Worm (Caenorhabditis elegans): Measurements from ENCODE around the gene ugt-55.

Gene ugt-55

DNA sequence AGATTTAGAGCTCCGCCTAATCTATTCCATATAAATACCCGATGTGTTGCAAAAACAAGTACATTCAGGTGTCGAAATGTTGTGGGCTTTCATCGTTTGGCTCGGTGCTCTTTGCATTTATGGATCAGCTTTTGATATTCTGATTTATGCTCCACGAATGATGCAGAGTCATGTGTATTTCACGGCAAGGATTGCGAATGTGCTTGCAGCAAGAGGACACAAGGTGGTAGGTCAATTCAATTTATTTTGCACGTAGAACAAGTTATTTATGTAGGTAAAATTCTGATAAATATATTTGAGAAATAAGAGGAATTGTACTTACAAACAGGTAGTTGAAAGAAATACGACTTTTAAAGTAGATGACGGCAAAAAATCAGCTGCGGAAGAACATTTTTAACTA, 2.4 kb downstream of the ugt-55 start, which contains the start of gene ugt-56:
Gene ugt-56 (plus strand): TSS at position 61 of the 400 bp plus-strand sequence.
- TF ChIP-seq dsc-1 (tag; optimal IDR thresholded peaks at IDR 0.05) = peak; percentile 40
- TF ChIP-seq zag-1 (tag; optimal IDR thresholded peaks at IDR 0.05) = no peak
- peak; percentile 13 for TF ChIP-seq fkh-8 (tag; optimal IDR thresholded peaks at IDR 0.05)
- no peak for TF ChIP-seq sox-4 (tag; optimal IDR thresholded peaks at IDR 0.05)
- peak; percentile 28 for TF ChIP-seq pax-3 (tag; optimal IDR thresholded peaks at IDR 0.05)

- TF ChIP-seq skn-1 (tag; optimal IDR thresholded peaks at IDR 0.05) (peak; percentile 48), efl-1 (optimal IDR thresholded peaks at IDR 0.05) (no peak), efl-1 (GFP tag; optimal IDR thresholded peaks at IDR 0.05 in 1 of 2) (peak in 1 of 2 experiments; percentile 4), tbx-2 (tag; optimal IDR thresholded peaks at IDR 0.05) (no peak), nhr-71 (tag; optimal IDR thresholded peaks at IDR 0.05) (peak; percentile 46), zip-4 (GFP tag; optimal IDR thresholded peaks at IDR 0.05) (peak; percentile 75)
Observed at ce11 chrV:12261377-12261776, 4.9 kb downstream of the ugt-55 start, which contains the start of gene tbb-6. Gene tbb-6, plus strand, starts transcription at chrV:12261531.

DNA sequence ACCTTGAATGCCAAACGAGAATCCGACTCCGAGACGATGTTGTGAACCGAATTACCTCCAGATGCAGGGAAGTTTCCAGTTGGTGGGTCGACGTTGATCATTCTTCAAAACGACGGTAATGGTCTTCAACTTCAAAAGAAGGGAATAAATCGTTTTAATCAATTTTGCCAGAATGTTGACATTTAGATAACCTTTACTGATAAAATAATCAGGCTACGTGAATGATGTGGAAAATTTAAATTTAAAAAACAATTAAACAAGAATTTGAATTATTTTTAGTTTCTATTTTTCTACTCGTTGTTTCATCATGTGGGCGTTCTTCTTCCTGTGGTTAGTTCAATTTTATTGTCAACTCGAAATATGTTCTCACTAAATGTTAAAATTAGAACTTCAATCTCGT, 7.2 kb downstream of the ugt-55 start, which contains the start of gene ssp-35:
Gene ssp-35 (minus strand): TSS at position 101 of the 400 bp plus-strand sequence.
- TF ChIP-seq nhr-84 (tag; optimal IDR thresholded peaks at IDR 0.05) = no peak
- no peak for TF ChIP-seq ama-1 (optimal IDR thresholded peaks at IDR 0.05)
- TF ChIP-seq blmp-1 (tag; optimal IDR thresholded peaks at IDR 0.05) = no peak
- TF ChIP-seq efl-1 (optimal IDR thresholded peaks at IDR 0.05) = no peak
- peak in 1 of 2 experiments; percentile 48 for TF ChIP-seq efl-1 (GFP tag; optimal IDR thresholded peaks at IDR 0.05 in 1 of 2)
- no peak for TF ChIP-seq tbx-2 (tag; optimal IDR thresholded peaks at IDR 0.05)

DNA sequence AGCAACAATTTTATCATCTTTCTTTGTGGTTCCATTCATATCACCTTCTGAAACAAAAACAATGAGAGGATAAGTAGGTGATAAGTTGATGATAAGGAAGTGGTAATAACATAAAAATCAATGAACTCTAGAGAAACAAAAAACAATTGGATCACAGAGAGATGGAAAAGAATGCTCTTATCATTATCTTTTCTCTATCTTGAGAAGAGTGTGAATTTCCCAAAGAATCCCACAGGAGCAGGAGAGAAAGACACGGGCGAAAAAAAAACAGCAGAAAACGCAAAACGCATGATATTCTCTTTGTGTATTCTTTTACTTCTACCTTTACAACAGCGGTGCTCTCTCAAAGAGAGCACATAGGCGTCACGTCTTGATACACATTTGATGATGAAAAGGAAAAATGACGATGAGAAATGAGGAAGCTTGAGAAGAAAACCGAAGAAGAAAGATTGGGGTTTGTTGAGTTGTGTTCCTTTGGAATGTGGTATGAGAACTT, 12.8 kb downstream of the ugt-55 start, which contains the start of gene twk-24:
Gene twk-24 (minus strand): TSS at position 51 of the 496 bp plus-strand sequence.
- TF ChIP-seq F16B12.6 (tag; optimal IDR thresholded peaks at IDR 0.05) (no peak), unc-130 (tag; optimal IDR thresholded peaks at IDR 0.05) (peak; percentile 14), swsn-7 (tag; optimal IDR thresholded peaks at IDR 0.05) (no peak), mep-1 (tag; optimal IDR thresholded peaks at IDR 0.05) (peak; percentile 8), nhr-71 (tag; optimal IDR thresholded peaks at IDR 0.05) (peak; percentile 43), irx-1 (tag; optimal IDR thresholded peaks at IDR 0.05) (no peak), sptf-1 (tag; optimal IDR thresholded peaks at IDR 0.05) (no peak), ztf-11 (tag; optimal IDR thresholded peaks at IDR 0.05) (no peak), rnt-1 (tag; optimal IDR thresholded peaks at IDR 0.05) (peak; percentile 51), unc-62 (GFP tag; optimal IDR thresholded peaks at IDR 0.05) (no peak), lin-14 (GFP tag; optimal IDR thresholded peaks at IDR 0.05) (peak; percentile 72), blmp-1 (tag; optimal IDR thresholded peaks at IDR 0.05) (no peak), sup-37 (GFP tag; optimal IDR thresholded peaks at IDR 0.05) (no peak), ceh-90 (tag; optimal IDR thresholded peaks at IDR 0.05) (no peak), nhr-12 (tag; optimal IDR thresholded peaks at IDR 0.05) (no peak), C04F5.9 (tag; optimal IDR thresholded peaks at IDR 0.05) (no peak), hpl-2 (GFP tag; optimal IDR thresholded peaks at IDR 0.05) (no peak), dsc-1 (tag; optimal IDR thresholded peaks at IDR 0.05) (no peak), skn-1 (tag; optimal IDR thresholded peaks at IDR 0.05) (no peak), nhr-28 (tag; optimal IDR thresholded peaks at IDR 0.05) (no peak), aha-1 (tag; optimal IDR thresholded peaks at IDR 0.05) (no peak), pqm-1 (tag; optimal IDR thresholded peaks at IDR 0.05) (no peak), ceh-88 (GFP tag; IDR thresholded peaks at IDR 0.05) (no peak), efl-1 (optimal IDR thresholded peaks at IDR 0.05) (peak in 1 of 2 experiments; percentile 0), efl-1 (GFP tag; optimal IDR thresholded peaks at IDR 0.05 in 1 of 2) (no peak), lin-35 (GFP tag; optimal IDR thresholded peaks at IDR 0.05) (no peak), Y116A8C.19 (tag; optimal IDR thresholded peaks at IDR 0.05; ENCODE audit: borderline replicate concordance) (no peak), isw-1 (GFP tag; IDR thresholded peaks at IDR 0.05) (no peak), jun-1 (tag; optimal IDR thresholded peaks at IDR 0.05) (no peak), nhr-11 (tag; optimal IDR thresholded peaks at IDR 0.05) (no peak), efl-3 (GFP tag; optimal IDR thresholded peaks at IDR 0.05) (no peak), ceh-63 (GFP tag; optimal IDR thresholded peaks at IDR 0.05) (no peak), alr-1 (tag; optimal IDR thresholded peaks at IDR 0.05; ENCODE audit: borderline replicate concordance) (no peak), grh-1 (GFP tag; IDR thresholded peaks at IDR 0.05) (no peak), snpc-4 (tag; optimal IDR thresholded peaks at IDR 0.05) (no peak), egl-27 (tag; optimal IDR thresholded peaks at IDR 0.05) (no peak)
